Worm (Caenorhabditis elegans): ENCODE results near the gene F22H10.11.

F22H10.11 gene

DNA sequence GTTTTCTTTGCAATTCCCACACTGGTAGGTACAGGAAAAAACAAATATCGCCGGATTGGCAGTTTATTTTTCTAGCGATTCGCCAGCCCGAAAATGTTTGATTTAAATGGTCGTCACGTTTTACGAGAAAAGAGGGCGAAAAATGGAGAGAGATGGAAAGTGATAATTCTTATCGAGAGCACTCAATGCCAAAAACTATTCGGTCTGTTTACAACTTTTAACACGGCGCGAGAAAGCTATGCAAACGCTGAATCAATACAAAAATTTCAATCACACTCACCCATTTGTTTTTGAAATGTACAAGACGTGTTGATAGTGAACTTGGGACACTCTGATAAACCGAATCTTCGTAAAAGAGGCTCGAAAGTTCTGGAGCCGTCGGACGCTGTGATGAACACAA is 15.2 kb downstream of the F22H10.11 start (continued):
- no peak for TF ChIP-seq zag-1 (tag; optimal IDR thresholded peaks at IDR 0.05)
- TF ChIP-seq nhr-25 (tag; optimal IDR thresholded peaks at IDR 0.05): no peak
- no peak for TF ChIP-seq nfya-1 (tag; optimal IDR thresholded peaks at IDR 0.05; ENCODE audit: insufficient read depth)
- TF ChIP-seq jun-1 (tag; optimal IDR thresholded peaks at IDR 0.05): peak; percentile 1
- TF ChIP-seq lsy-12 (tag; optimal IDR thresholded peaks at IDR 0.05): no peak
- TF ChIP-seq ztf-4 (tag; optimal IDR thresholded peaks at IDR 0.05): no peak
- TF ChIP-seq mdl-1 (tag; optimal IDR thresholded peaks at IDR 0.05): no peak
- no peak for TF ChIP-seq hmg-11 (tag; optimal IDR thresholded peaks at IDR 0.05)
- no peak for TF ChIP-seq nhr-12 (tag; optimal IDR thresholded peaks at IDR 0.05)
- TF ChIP-seq ama-1 (optimal IDR thresholded peaks at IDR 0.05): no peak
- TF ChIP-seq egl-27 (tag; optimal IDR thresholded peaks at IDR 0.05): no peak
- no peak for TF ChIP-seq fkh-10 (GFP tag; optimal IDR thresholded peaks at IDR 0.05)

DNA sequence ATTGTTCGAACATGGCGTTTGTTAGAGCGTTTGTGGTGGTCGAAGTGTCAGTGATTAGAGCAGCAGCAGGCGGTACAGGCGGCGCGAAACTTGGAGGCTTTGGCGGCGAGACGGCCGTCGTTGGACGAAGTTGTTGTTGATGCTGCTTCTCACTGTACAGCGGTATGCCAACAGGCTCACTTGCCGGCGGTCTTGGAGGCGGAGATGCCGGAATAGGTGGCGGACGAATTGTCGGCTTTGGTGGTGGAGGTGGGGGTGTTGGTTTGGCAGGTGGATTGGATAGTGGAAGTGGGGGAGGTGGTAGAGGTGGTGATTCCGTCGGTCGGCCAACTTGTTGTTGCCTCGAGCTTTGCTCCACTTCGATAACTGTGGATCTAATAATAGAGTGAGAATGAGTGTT is 16.6 kb downstream of the F22H10.11 start:
- TF ChIP-seq pqm-1 (tag; optimal IDR thresholded peaks at IDR 0.05): peak; percentile 24
- peak; percentile 26 for TF ChIP-seq elt-2 (tag; optimal IDR thresholded peaks at IDR 0.05)
- no peak for TF ChIP-seq aly-2 (tag; optimal IDR thresholded peaks at IDR 0.05)
- no peak for TF ChIP-seq eor-1 (tag; optimal IDR thresholded peaks at IDR 0.05)
- TF ChIP-seq egl-27 (tag; optimal IDR thresholded peaks at IDR 0.05): no peak
- no peak for TF ChIP-seq mml-1 (tag; optimal IDR thresholded peaks at IDR 0.05)
- TF ChIP-seq ZK546.5 (tag; optimal IDR thresholded peaks at IDR 0.05): no peak
- TF ChIP-seq egl-5 (tag; optimal IDR thresholded peaks at IDR 0.05): no peak
- no peak for TF ChIP-seq daf-12 (tag; optimal IDR thresholded peaks at IDR 0.05)
- no peak for TF ChIP-seq ztf-4 (tag; optimal IDR thresholded peaks at IDR 0.05)
- no peak for TF ChIP-seq sea-2 (GFP tag; optimal IDR thresholded peaks at IDR 0.05)
- TF ChIP-seq nhr-43 (tag; optimal IDR thresholded peaks at IDR 0.05; ENCODE audit: poor library complexity, severe bottlenecking): no peak

- no peak for TF ChIP-seq egl-5 (tag; optimal IDR thresholded peaks at IDR 0.05)
- TF ChIP-seq elt-2 (tag; optimal IDR thresholded peaks at IDR 0.05): peak; percentile 54
- TF ChIP-seq pqm-1 (tag; optimal IDR thresholded peaks at IDR 0.05): peak; percentile 82
- TF ChIP-seq unc-39 (tag; optimal IDR thresholded peaks at IDR 0.05): no peak
- no peak for TF ChIP-seq nhr-12 (tag; optimal IDR thresholded peaks at IDR 0.05)
- TF ChIP-seq elt-3 (tag; optimal IDR thresholded peaks at IDR 0.05): no peak
- no peak for TF ChIP-seq nhr-43 (tag; optimal IDR thresholded peaks at IDR 0.05; ENCODE audit: poor library complexity, severe bottlenecking)
Observed at ce11 chrX:16669106-16669505, 18.7 kb downstream of the F22H10.11 start.

DNA sequence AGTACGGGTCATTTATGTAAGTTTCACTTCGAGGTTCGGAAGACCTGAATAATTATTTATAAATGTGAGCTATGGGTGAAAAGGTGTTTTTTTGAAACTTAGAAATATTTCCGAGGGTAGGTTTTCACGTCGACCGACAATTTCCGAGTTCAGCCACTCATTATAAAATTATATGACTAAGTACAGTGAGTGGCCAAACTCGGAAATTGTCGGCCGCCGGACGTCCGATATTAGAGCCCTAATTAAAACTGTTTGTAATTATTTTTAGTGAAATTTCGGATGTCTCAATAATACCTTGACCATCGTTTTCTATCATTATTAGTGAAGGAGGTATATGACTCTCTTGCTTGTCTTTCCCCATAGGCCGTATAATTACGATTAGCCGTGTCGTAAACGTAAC is 20.3 kb downstream of the F22H10.11 start:
- TF ChIP-seq tbx-2 (tag; optimal IDR thresholded peaks at IDR 0.05) (no peak), pqm-1 (tag; optimal IDR thresholded peaks at IDR 0.05) (peak; percentile 16)

- TF ChIP-seq nhr-43 (tag; optimal IDR thresholded peaks at IDR 0.05; ENCODE audit: poor library complexity, severe bottlenecking) (no peak), nhr-12 (tag; optimal IDR thresholded peaks at IDR 0.05) (no peak), lsy-12 (tag; optimal IDR thresholded peaks at IDR 0.05) (no peak), nhr-28 (tag; optimal IDR thresholded peaks at IDR 0.05) (no peak), nhr-237 (tag; optimal IDR thresholded peaks at IDR 0.05) (no peak), mml-1 (tag; optimal IDR thresholded peaks at IDR 0.05) (no peak), lin-39 (tag; optimal IDR thresholded peaks at IDR 0.05) (no peak)
Observed at ce11 chrX:16662723-16663122, 25.1 kb downstream of the F22H10.11 start, which contains the start of gene F43B10.1. TSS of gene F43B10.1 (minus strand) at chrX:16662823.

DNA sequence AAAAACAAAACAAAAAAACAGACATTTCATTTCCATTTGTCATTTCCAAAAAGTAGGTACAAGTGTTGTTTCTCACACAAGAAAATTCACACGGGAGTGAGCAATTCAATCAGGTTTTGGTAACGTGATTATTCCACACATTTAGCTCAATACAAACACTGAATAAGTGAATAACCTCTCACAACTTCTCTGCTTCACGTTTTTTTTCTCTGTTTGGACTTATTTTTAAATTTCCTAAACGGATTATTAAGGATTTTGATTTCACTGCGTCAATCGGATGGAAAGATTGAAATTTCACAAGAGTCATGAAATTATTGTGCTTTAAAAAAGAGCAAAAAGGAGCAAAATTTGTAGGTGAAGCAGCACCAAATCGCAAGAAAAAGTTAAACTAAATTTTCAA is 27.6 kb downstream of the F22H10.11 start:
- no peak for TF ChIP-seq fkh-2 (tag; optimal IDR thresholded peaks at IDR 0.05)
- no peak for TF ChIP-seq nhr-76 (tag; optimal IDR thresholded peaks at IDR 0.05)
- no peak for TF ChIP-seq ceh-16 (tag; optimal IDR thresholded peaks at IDR 0.05)
- no peak for TF ChIP-seq mml-1 (tag; optimal IDR thresholded peaks at IDR 0.05)
- no peak for TF ChIP-seq egl-27 (tag; optimal IDR thresholded peaks at IDR 0.05)
- no peak for TF ChIP-seq tbx-2 (tag; optimal IDR thresholded peaks at IDR 0.05)
- no peak for TF ChIP-seq ztf-4 (tag; optimal IDR thresholded peaks at IDR 0.05)
- no peak for TF ChIP-seq nhr-43 (tag; optimal IDR thresholded peaks at IDR 0.05; ENCODE audit: poor library complexity, severe bottlenecking)
- TF ChIP-seq egl-5 (tag; optimal IDR thresholded peaks at IDR 0.05): no peak
- no peak for TF ChIP-seq eor-1 (tag; optimal IDR thresholded peaks at IDR 0.05)
- no peak for TF ChIP-seq fos-1 (tag; optimal IDR thresholded peaks at IDR 0.05)

All from whole organism, L3 larva.